Fruit fly (Drosophila melanogaster) whole organism, pupa: Measurements from ENCODE around the gene CG9733.

ENCODE experiments used
- CG10348 ChIP-seq: fragments of 200-800 bp; sonication (Bioruptor generic); IDR thresholded peaks from 2 replicates; pipeline ENCODE4 v1.3.6; 2022; ENCODE audit warnings: missing biosample characterization, missing genetic modification characterization
- CG15710 ChIP-seq: fragments of 200-800 bp; sonication (Bioruptor generic); optimal IDR thresholded peaks from 2 replicates; lab custom pipeline; 2018; ENCODE audit warnings: missing biosample characterization, mild to moderate bottlenecking, missing genetic modification characterization, moderate library complexity
- CG4496 ChIP-seq: fragments of 200-800 bp; sonication (Bioruptor generic); IDR thresholded peaks from 3 replicates; pipeline ENCODE4 v1.3.6; 2022; ENCODE audit warnings: missing biosample characterization, missing genetic modification characterization
- CG8159 ChIP-seq: fragments of 200-800 bp; sonication (Bioruptor generic); optimal IDR thresholded peaks from 3 replicates; lab custom pipeline; 2018; ENCODE audit warnings: missing biosample characterization, mild to moderate bottlenecking, missing genetic modification characterization, moderate library complexity
- EcR ChIP-seq: fragments of 200-800 bp; sonication (Bioruptor generic); optimal IDR thresholded peaks from 3 replicates; lab custom pipeline; 2019; ENCODE audit warnings: missing biosample characterization, missing genetic modification characterization, mild to moderate bottlenecking, moderate library complexity, missing genetic modification reagents

dm6 chr3R:30276482-30277282, 30.2 kb upstream of the CG9733 start:
- peak; percentile 94 for TF ChIP-seq CG8159 (tag; lab: Kevin White, UChicago)
- TF ChIP-seq CG15710 (tag; lab: Kevin White, UChicago) = peak; percentile 90
- no peak for TF ChIP-seq CG10348 (GFP tag; lab: Robert Waterston, UW)
- peak; percentile 49 for TF ChIP-seq EcR (GFP tag; lab: Kevin White, UChicago)
- peak; percentile 82 for TF ChIP-seq CG4496 (GFP tag; lab: Robert Waterston, UW)
